Fruit fly (Drosophila melanogaster) whole organism, embryonic: Measurements from ENCODE around the gene CG14659.

Source experiments
- Adf1 ChIP-seq: fragments of 200-800 bp; sonication (Bioruptor generic); IDR thresholded peaks from 2 replicates; pipeline ENCODE4 v1.3.6; 2022; ENCODE audit warnings: missing biosample characterization, missing genetic modification characterization
- Antp ChIP-seq: fragments of 200-800 bp; sonication (Bioruptor generic); optimal IDR thresholded peaks from 3 replicates; lab custom pipeline; 2016; ENCODE audit warnings: missing biosample characterization, missing genetic modification characterization
- CG10431 ChIP-seq: fragments of 200-800 bp; sonication (Bioruptor generic); optimal IDR thresholded peaks from 3 replicates; lab custom pipeline; 2018; ENCODE audit warnings: missing biosample characterization, mild to moderate bottlenecking, missing genetic modification characterization
- CG10959 ChIP-seq: fragments of 200-800 bp; sonication (Bioruptor generic); IDR thresholded peaks from 2 replicates; pipeline ENCODE4 v1.3.6; 2022; ENCODE audit warnings: missing biosample characterization, missing genetic modification characterization
- CG13296 ChIP-seq: fragments of 200-800 bp; sonication (Bioruptor generic); optimal IDR thresholded peaks from 3 replicates; lab custom pipeline; 2018; ENCODE audit warnings: missing biosample characterization, mild to moderate bottlenecking, missing genetic modification characterization
- CG1602 ChIP-seq: fragments of 200-800 bp; sonication (Bioruptor generic); optimal IDR thresholded peaks from 3 replicates; lab custom pipeline; 2016; ENCODE audit warnings: missing biosample characterization, missing genetic modification characterization
- CG17802 ChIP-seq: fragments of 200-800 bp; sonication (Bioruptor generic); optimal IDR thresholded peaks from 2 replicates; lab custom pipeline; 2018; ENCODE audit warnings: missing biosample characterization, mild to moderate bottlenecking, missing genetic modification characterization, moderate library complexity
- CG1832 ChIP-seq: fragments of 200-800 bp; sonication (Bioruptor generic); optimal IDR thresholded peaks from 2 replicates; lab custom pipeline; 2017; ENCODE audit warnings: missing biosample characterization, mild to moderate bottlenecking, missing genetic modification characterization, inconsistent platforms
- CG33213 ChIP-seq: fragments of 200-800 bp; sonication (Bioruptor generic); optimal IDR thresholded peaks from 3 replicates; lab custom pipeline; 2016; ENCODE audit warnings: missing biosample characterization, missing genetic modification characterization
- CG34422 ChIP-seq: fragments of 200-800 bp; sonication (Bioruptor generic); IDR thresholded peaks from 3 replicates; pipeline ENCODE4 v1.3.6; 2022; ENCODE audit warnings: missing biosample characterization, missing genetic modification characterization
- CG4360 ChIP-seq: fragments of 200-800 bp; sonication (Bioruptor generic); IDR thresholded peaks from 2 replicates; pipeline ENCODE4 v1.3.6; 2022; ENCODE audit warnings: missing biosample characterization, missing genetic modification characterization
- CG43689 ChIP-seq: fragments of 200-800 bp; sonication (Bioruptor generic); IDR thresholded peaks from 2 replicates; pipeline ENCODE4 v1.3.6; 2022; ENCODE audit warnings: missing biosample characterization, missing genetic modification characterization
- CG6689 ChIP-seq: fragments of 200-800 bp; sonication (Bioruptor generic); IDR thresholded peaks from 2 replicates; pipeline ENCODE4 v1.3.6; 2022; ENCODE audit warnings: missing biosample characterization, missing genetic modification characterization
- CG7786 ChIP-seq: fragments of 200-800 bp; sonication (Bioruptor generic); optimal IDR thresholded peaks from 2 replicates; lab custom pipeline; 2016; ENCODE audit warnings: missing biosample characterization, missing genetic modification characterization
- CG8089 ChIP-seq: fragments of 200-800 bp; sonication (Bioruptor generic); optimal IDR thresholded peaks from 3 replicates; lab custom pipeline; 2016; ENCODE audit warnings: missing biosample characterization, missing genetic modification characterization
- CG8765 ChIP-seq: fragments of 200-800 bp; sonication (Bioruptor generic); IDR thresholded peaks from 2 replicates; pipeline ENCODE4 v1.3.6; 2022; ENCODE audit warnings: missing biosample characterization, missing genetic modification characterization
- CoRest ChIP-seq: fragments of 200-800 bp; sonication (Bioruptor generic); optimal IDR thresholded peaks from 3 replicates; lab custom pipeline; 2018; ENCODE audit warnings: missing biosample characterization, mild to moderate bottlenecking, missing genetic modification characterization, moderate library complexity
- D19A ChIP-seq: fragments of 200-800 bp; optimal IDR thresholded peaks from 3 replicates; lab custom pipeline; 2019; ENCODE audit warnings: missing biosample characterization, mild to moderate bottlenecking, missing genetic modification characterization, moderate library complexity
- D19B ChIP-seq: fragments of 200-800 bp; sonication (Bioruptor generic); optimal IDR thresholded peaks from 2 replicates; lab custom pipeline; 2017; ENCODE audit warnings: missing biosample characterization, mild to moderate bottlenecking, missing genetic modification characterization
- Dip2 ChIP-seq: fragments of 200-800 bp; sonication (Bioruptor generic); IDR thresholded peaks from 2 replicates; pipeline ENCODE4 v1.3.6; 2022; ENCODE audit warnings: missing biosample characterization, missing genetic modification characterization
- Dp ChIP-seq: fragments of 200-800 bp; sonication (Bioruptor generic); optimal IDR thresholded peaks from 2 replicates; lab custom pipeline; 2018; ENCODE audit warnings: missing biosample characterization, mild to moderate bottlenecking, missing genetic modification characterization, moderate library complexity
- Eip74EF ChIP-seq, 2 experiments: fragments of 200-800 bp in 1 of 2; fragments of >200 bp in 1 of 2; sonication (Bioruptor generic) in 1 of 2; optimal IDR thresholded peaks; 2 replicates each; lab custom pipeline; 2017 to 2019; ENCODE audit warnings: missing biosample characterization in 2 of 2, missing genetic modification characterization in 2 of 2, mild to moderate bottlenecking in 1 of 2, moderate library complexity in 1 of 2
- Elba2 ChIP-seq: fragments of 200-800 bp; sonication (Bioruptor generic); optimal IDR thresholded peaks from 3 replicates; lab custom pipeline; 2016; ENCODE audit warnings: missing biosample characterization, missing genetic modification characterization
- Ets65A ChIP-seq: fragments of 200-800 bp; sonication (Bioruptor generic); peaks from one replicate; lab custom pipeline; 2016; ENCODE audit warnings: missing biosample characterization, missing genetic modification characterization
- Hand ChIP-seq: fragments of 200-800 bp; sonication (Bioruptor generic); optimal IDR thresholded peaks from 2 replicates; lab custom pipeline; 2017; ENCODE audit warnings: mild to moderate bottlenecking, missing biosample characterization, missing genetic modification reagents, missing genetic modification characterization
- Lim3 ChIP-seq: fragments of 200-800 bp; sonication (Bioruptor generic); IDR thresholded peaks from 2 replicates; pipeline ENCODE4 v1.3.6; 2022; ENCODE audit warnings: missing biosample characterization, missing genetic modification characterization
- Oaz ChIP-seq: fragments of 200-800 bp; sonication (Bioruptor generic); IDR thresholded peaks from 2 replicates; pipeline ENCODE4 v1.3.6; 2022; ENCODE audit warnings: missing biosample characterization, missing genetic modification characterization
- Oli ChIP-seq: fragments of 200-800 bp; sonication (Bioruptor generic); optimal IDR thresholded peaks from 2 replicates; lab custom pipeline; 2018; ENCODE audit warnings: missing biosample characterization, mild to moderate bottlenecking, missing genetic modification characterization, moderate library complexity
- PHDP ChIP-seq: fragments of 200-800 bp; sonication (Bioruptor generic); optimal IDR thresholded peaks from 3 replicates; lab custom pipeline; 2018; ENCODE audit warnings: missing biosample characterization, mild to moderate bottlenecking, missing genetic modification characterization, moderate library complexity
- Pdp1 ChIP-seq, 2 experiments: fragments of 200-800 bp; sonication (Bioruptor generic); optimal IDR thresholded peaks; 3 replicates each; lab custom pipeline; 2016; ENCODE audit warnings: missing biosample characterization in 2 of 2, missing genetic modification characterization in 2 of 2, mild to moderate bottlenecking in 1 of 2, moderate library complexity in 1 of 2
- Ravus ChIP-seq: fragments of 200-800 bp; sonication (Bioruptor generic); IDR thresholded peaks from 2 replicates; pipeline ENCODE4 v1.3.6; 2022; ENCODE audit warnings: missing biosample characterization, missing genetic modification characterization
- Side ChIP-seq: fragments of 200-800 bp; sonication (Bioruptor generic); optimal IDR thresholded peaks from 2 replicates; lab custom pipeline; 2016; ENCODE audit warnings: missing biosample characterization, missing genetic modification characterization
- ase ChIP-seq: fragments of 200-800 bp; sonication (Bioruptor generic); IDR thresholded peaks from 3 replicates; pipeline ENCODE4 v1.3.6; 2022; ENCODE audit warnings: missing biosample characterization, missing genetic modification characterization
- corto ChIP-seq: fragments of 200-800 bp; sonication (Bioruptor generic); optimal IDR thresholded peaks from 2 replicates; lab custom pipeline; 2016; ENCODE audit warnings: missing biosample characterization, mild to moderate bottlenecking, missing genetic modification characterization, moderate library complexity
- disco-r ChIP-seq: fragments of 200-800 bp; sonication (Bioruptor generic); optimal IDR thresholded peaks from 2 replicates; lab custom pipeline; 2016; ENCODE audit warnings: missing biosample characterization, missing genetic modification characterization
- dpn ChIP-seq, 2 experiments: fragments of 200-800 bp; sonication (Bioruptor generic); optimal IDR thresholded peaks; 3 replicates each; lab custom pipeline; 2016; ENCODE audit warnings: missing biosample characterization in 2 of 2, missing genetic modification characterization in 2 of 2
- dysf ChIP-seq: fragments of 200-800 bp; sonication (Bioruptor generic); IDR thresholded peaks from 3 replicates; pipeline ENCODE4 v1.3.6; 2022; ENCODE audit warnings: missing biosample characterization, missing genetic modification characterization
- esg ChIP-seq: fragments of 200-800 bp; sonication (Bioruptor generic); conservative IDR thresholded peaks from 2 replicates; pipeline ENCODE4 v1.3.6; 2022; ENCODE audit warnings: missing biosample characterization, missing genetic modification characterization
- eyg ChIP-seq: fragments of 200-800 bp; sonication (Bioruptor generic); optimal IDR thresholded peaks from 3 replicates; lab custom pipeline; 2016; ENCODE audit warnings: missing biosample characterization, missing genetic modification characterization
- fd64A ChIP-seq: fragments of 200-800 bp; sonication (Bioruptor generic); optimal IDR thresholded peaks from 3 replicates; lab custom pipeline; 2018; ENCODE audit warnings: missing biosample characterization, mild to moderate bottlenecking, missing genetic modification characterization
- her ChIP-seq: fragments of 200-800 bp; sonication (Bioruptor generic); optimal IDR thresholded peaks from 2 replicates; lab custom pipeline; 2016; ENCODE audit warnings: missing biosample characterization, missing genetic modification characterization
- lab ChIP-seq: fragments of 200-800 bp; sonication (Bioruptor generic); optimal IDR thresholded peaks from 3 replicates; lab custom pipeline; 2017; ENCODE audit warnings: missing biosample characterization, missing genetic modification characterization, mild to moderate bottlenecking, moderate library complexity, missing genetic modification reagents
- luna ChIP-seq: fragments of 200-800 bp; sonication (Bioruptor generic); optimal IDR thresholded peaks from 2 replicates; lab custom pipeline; 2016; ENCODE audit warnings: missing biosample characterization, missing genetic modification characterization
- p53 ChIP-seq: fragments of 200-800 bp; sonication (Bioruptor generic); optimal IDR thresholded peaks from 2 replicates; lab custom pipeline; 2016; ENCODE audit warnings: missing biosample characterization, missing genetic modification characterization
- pita ChIP-seq: fragments of 200-800 bp; sonication (Bioruptor generic); optimal IDR thresholded peaks from 2 replicates; lab custom pipeline; 2017; ENCODE audit warnings: missing biosample characterization, mild to moderate bottlenecking, missing genetic modification characterization
- ro ChIP-seq: fragments of 200-800 bp; sonication (Bioruptor generic); IDR thresholded peaks from 2 replicates; pipeline ENCODE4 v1.3.6; 2022; ENCODE audit warnings: missing biosample characterization, missing genetic modification characterization
- slp2 ChIP-seq: fragments of 200-800 bp; sonication (Bioruptor generic); optimal IDR thresholded peaks from 2 replicates; lab custom pipeline; 2016; ENCODE audit warnings: missing biosample characterization, missing genetic modification characterization
- tap ChIP-seq: fragments of 200-800 bp; optimal IDR thresholded peaks from 3 replicates; lab custom pipeline; 2019; ENCODE audit warnings: missing biosample characterization, mild to moderate bottlenecking, missing genetic modification characterization, moderate library complexity
- zen2 ChIP-seq: fragments of 200-800 bp; sonication (Bioruptor generic); IDR thresholded peaks from 3 replicates; pipeline ENCODE4 v1.3.6; 2022; ENCODE audit warnings: missing biosample characterization, missing genetic modification characterization; ENCODE audit not compliant: partially characterized antibody

CG14659 gene

dm6 chr3R:4804828-4805707 lies 26.0 kb downstream of the CG14659 start (continued):
- peak; percentile 43 for TF ChIP-seq CG10431
- TF ChIP-seq ro (GFP tag; lab: Robert Waterston, UW): no peak
- peak; percentile 70 for TF ChIP-seq Oli (tag; lab: Kevin White, UChicago)
- TF ChIP-seq Dip2: no peak
- TF ChIP-seq her: no peak
- 0 out of 2 replicates have a peak, but pooled peaks have one; percentile 12 for TF ChIP-seq Oaz (GFP tag; lab: Robert Waterston, UW)
- TF ChIP-seq Eip74EF (GFP tag; optimal IDR thresholded peaks at IDR 0.05; lab: Kevin White, UChicago): peak in 1 of 2 experiments; percentile 20
- peak; percentile 81 for TF ChIP-seq Ets65A
- TF ChIP-seq CG8089 (GFP tag; lab: Kevin White, UChicago): no peak
- peak; percentile 40 to 50 for TF ChIP-seq dpn (GFP tag; optimal IDR thresholded peaks at IDR 0.05; lab: Kevin White, UChicago)
- TF ChIP-seq lab (GFP tag; lab: Kevin White, UChicago): peak; percentile 67
- peak; percentile 10; the same call in 1 of the 2 replicates for TF ChIP-seq Ravus (GFP tag; lab: Robert Waterston, UW)
- TF ChIP-seq CoRest (tag; lab: Kevin White, UChicago): peak; percentile 84
- no peak for TF ChIP-seq CG7786 (GFP tag; lab: Kevin White, UChicago)
- TF ChIP-seq pita: no peak
- no peak for TF ChIP-seq Lim3 (GFP tag; lab: Robert Waterston, UW)
- peak; percentile 70; the same call in 2 of the 3 replicates for TF ChIP-seq CG34422 (GFP tag; lab: Robert Waterston, UW)
- no peak for TF ChIP-seq CG17802 (tag; lab: Kevin White, UChicago)
- no peak for TF ChIP-seq Dp
- TF ChIP-seq Pdp1 (GFP tag; optimal IDR thresholded peaks at IDR 0.05; lab: Kevin White, UChicago): peak; percentile 1 to 92
- TF ChIP-seq CG6689 (GFP tag; lab: Robert Waterston, UW): peak; percentile 72
- no peak for TF ChIP-seq Elba2 (GFP tag; lab: Kevin White, UChicago)
- TF ChIP-seq CG43689 (GFP tag; lab: Robert Waterston, UW): 0 out of 2 replicates have a peak, but pooled peaks have one; percentile 44
- peak; percentile 26; the same call in 1 of the 2 replicates for TF ChIP-seq esg (GFP tag; lab: Robert Waterston, UW)
- TF ChIP-seq CG10959 (GFP tag; lab: Robert Waterston, UW): no peak
- TF ChIP-seq Antp: no peak
- TF ChIP-seq luna (GFP tag; lab: Kevin White, UChicago): no peak
- TF ChIP-seq disco-r (GFP tag; lab: Kevin White, UChicago): no peak
- peak; percentile 75 for TF ChIP-seq dysf (GFP tag; lab: Robert Waterston, UW)
- TF ChIP-seq CG1602 (GFP tag; lab: Kevin White, UChicago): peak; percentile 60
- no peak for TF ChIP-seq Side (GFP tag; lab: Kevin White, UChicago)
- TF ChIP-seq Hand (GFP tag; lab: Kevin White, UChicago): peak; percentile 38
- no peak for TF ChIP-seq p53 (GFP tag; lab: Kevin White, UChicago)
- TF ChIP-seq D19B (GFP tag; lab: Kevin White, UChicago): peak; percentile 15
- no peak for TF ChIP-seq corto
- peak; percentile 63 for TF ChIP-seq CG13296
- TF ChIP-seq CG33213 (GFP tag; lab: Kevin White, UChicago): no peak
- TF ChIP-seq CG1832 (GFP tag; lab: Kevin White, UChicago): no peak
- no peak for TF ChIP-seq CG4360 (GFP tag; lab: Robert Waterston, UW)
- TF ChIP-seq PHDP (tag; lab: Kevin White, UChicago): peak; percentile 78
- TF ChIP-seq ase (GFP tag; lab: Robert Waterston, UW): 0 out of 3 replicates have a peak, but pooled peaks have one; percentile 32
- TF ChIP-seq slp2 (GFP tag; lab: Kevin White, UChicago): no peak
- TF ChIP-seq zen2: no peak
- TF ChIP-seq eyg (GFP tag; lab: Kevin White, UChicago): peak; percentile 11
- TF ChIP-seq Adf1 (GFP tag; lab: Robert Waterston, UW): no peak
- peak; percentile 62 for TF ChIP-seq tap (tag; lab: Kevin White, UChicago)
- peak; percentile 20 for TF ChIP-seq fd64A (GFP tag; lab: Kevin White, UChicago)
- TF ChIP-seq CG8765 (GFP tag; lab: Robert Waterston, UW): no peak
- TF ChIP-seq D19A (tag; lab: Kevin White, UChicago): peak; percentile 62
